Worm (Caenorhabditis elegans) whole organism, L4/young adult: ENCODE data around the gene cla-1.
"Not testable (repeated sequence)": the region's sequence is repeated elsewhere in the genome, so short reads cannot be mapped to it uniquely, and the experiment has no call there.

Experiments used
- W03F9.2 ChIP-seq: fragments of 150-350 bp; optimal IDR thresholded peaks from 2 replicates; lab custom pipeline; 2014; ENCODE audit warnings: missing biosample characterization, missing genetic modification characterization
- dao-5 ChIP-seq: sonication (generic microtip); optimal IDR thresholded peaks from 2 replicates; lab custom pipeline; 2016; ENCODE audit warnings: missing genotype, missing genetic modification characterization, moderate library complexity, missing compliant biosample characterization
- him-1 ChIP-seq: sonication (generic microtip); optimal IDR thresholded peaks from 2 replicates; lab custom pipeline; 2016; ENCODE audit warnings: missing genotype, missing genetic modification reagents, missing genetic modification characterization, missing compliant biosample characterization

cla-1 gene

ce11 chrIV:7561614-7562142 lies 27.1 kb upstream of the cla-1 start, which contains the start of gene ima-3:
ima-3 (minus strand) TSS chrIV:7561664.
- TF ChIP-seq W03F9.2 (peak; percentile 27), dao-5 (tag; lab: Kevin White, UChicago) (no peak), him-1 (no peak)

ce11 chrIV:7563850-7564249 lies 24.9 kb upstream of the cla-1 start, which contains the start of gene F32E10.9:
F32E10.9 (minus strand) TSS chrIV:7563950.
- TF ChIP-seq him-1; dao-5 (tag; lab: Kevin White, UChicago); W03F9.2: not testable (repeated sequence)

ce11 chrIV:7567557-7568010 lies 21.1 kb upstream of the cla-1 start, which contains the start of gene F32E10.8:
F32E10.8 (plus strand) TSS chrIV:7567607.
- TF ChIP-seq him-1: no peak
- no peak for TF ChIP-seq dao-5 (tag; lab: Kevin White, UChicago)
- no peak for TF ChIP-seq W03F9.2

ce11 chrIV:7568593-7568992 lies 20.1 kb upstream of the cla-1 start, which contains the start of gene clec-180:
clec-180 (plus strand) TSS chrIV:7568893.
- TF ChIP-seq W03F9.2 (no peak), him-1 (no peak), dao-5 (tag; lab: Kevin White, UChicago) (no peak)

ce11 chrIV:7573944-7574343 lies 14.8 kb upstream of the cla-1 start:
- peak; percentile 90 for TF ChIP-seq him-1
- TF ChIP-seq W03F9.2: peak; percentile 76
- peak; percentile 90 for TF ChIP-seq dao-5 (tag; lab: Kevin White, UChicago)

ce11 chrIV:7575147-7575768 lies 13.5 kb upstream of the cla-1 start, which contains the start of gene cec-4:
cec-4 (plus strand) TSS chrIV:7575718.
- TF ChIP-seq dao-5 (tag; lab: Kevin White, UChicago): no peak
- TF ChIP-seq him-1: no peak
- no peak for TF ChIP-seq W03F9.2

- no peak for TF ChIP-seq W03F9.2
- TF ChIP-seq dao-5 (tag; lab: Kevin White, UChicago): no peak
- TF ChIP-seq him-1: no peak
Measured at ce11 chrIV:7578281-7578680, 10.4 kb upstream of the cla-1 start, which contains the start of gene F32E10.5. F32E10.5 (minus strand) TSS chrIV:7578381.

- TF ChIP-seq dao-5 (tag; lab: Kevin White, UChicago): no peak
- TF ChIP-seq W03F9.2: peak; percentile 95
- TF ChIP-seq him-1: no peak
Measured at ce11 chrIV:7580062-7580614, 8.6 kb upstream of the cla-1 start, which contains the start of the genes cec-5 and nol-10. cec-5 (minus strand) TSS chrIV:7580112. nol-10 (plus strand) TSS chrIV:7580597.

ce11 chrIV:7585273-7585882 lies 3.4 kb upstream of the cla-1 start:
- TF ChIP-seq dao-5 (tag; lab: Kevin White, UChicago) (no peak), him-1 (peak; percentile 14), W03F9.2 (no peak)

ce11 chrIV:7586972-7587371 lies 1.8 kb upstream of the cla-1 start:
- TF ChIP-seq him-1: no peak
- TF ChIP-seq W03F9.2: no peak
- TF ChIP-seq dao-5 (tag; lab: Kevin White, UChicago): no peak

ce11 chrIV:7605413-7605812 lies 16.7 kb downstream of the cla-1 start:
- no peak for TF ChIP-seq dao-5 (tag; lab: Kevin White, UChicago)
- TF ChIP-seq him-1: no peak
- no peak for TF ChIP-seq W03F9.2

- TF ChIP-seq W03F9.2 (no peak), him-1 (no peak), dao-5 (tag; lab: Kevin White, UChicago) (no peak)
Measured at ce11 chrIV:7608111-7608510, 19.4 kb downstream of the cla-1 start.

- TF ChIP-seq him-1 (peak; percentile 34), dao-5 (tag; lab: Kevin White, UChicago) (no peak), W03F9.2 (no peak)
Measured at ce11 chrIV:7611396-7611795, 22.7 kb downstream of the cla-1 start.

- TF ChIP-seq W03F9.2 (no peak), him-1 (no peak), dao-5 (tag; lab: Kevin White, UChicago) (no peak)
Measured at ce11 chrIV:7612523-7612922, 23.8 kb downstream of the cla-1 start.
